Fruit fly (Drosophila melanogaster): ENCODE results near the gene r2d2.

r2d2 gene

dm6 chr2L:7827045-7828004 lies 27.4 kb downstream of the r2d2 start, which contains the start of the genes Rack1 and mts:
TSS of gene Rack1 (minus strand) at chr2L:7827315.
TSS of gene mts (plus strand) at chr2L:7827650.
- TF ChIP-seq Snoo (tag; optimal IDR thresholded peaks at IDR 0.05) = peak; percentile 86
- peak; percentile 63 for TF ChIP-seq Ets98B (GFP tag; IDR thresholded peaks at IDR 0.05)
- TF ChIP-seq CG15710 (tag; optimal IDR thresholded peaks at IDR 0.05) = peak; percentile 54
- peak; percentile 69 for TF ChIP-seq Pif1A (GFP tag; optimal IDR thresholded peaks at IDR 0.05)
- TF ChIP-seq CG8159 (tag; optimal IDR thresholded peaks at IDR 0.05) = peak; percentile 58
- no peak for TF ChIP-seq CG13204 (GFP tag; optimal IDR thresholded peaks at IDR 0.05)
- no peak for TF ChIP-seq CG14655 (GFP tag; optimal IDR thresholded peaks at IDR 0.05)
- peak; percentile 43 for TF ChIP-seq CG8301 (tag; optimal IDR thresholded peaks at IDR 0.05)
- TF ChIP-seq CG32121 (GFP tag; IDR thresholded peaks at IDR 0.05) = peak; percentile 34; the same call in 1 of the 2 replicates
- peak; percentile 42 for TF ChIP-seq gl (tag; optimal IDR thresholded peaks at IDR 0.05)
- peak; percentile 77 for TF ChIP-seq CG12605 (GFP tag; IDR thresholded peaks at IDR 0.05)
- TF ChIP-seq CG9948 (tag; optimal IDR thresholded peaks at IDR 0.05) = peak; percentile 20
- peak; percentile 25 for TF ChIP-seq CG17806 (tag; optimal IDR thresholded peaks at IDR 0.05)
- TF ChIP-seq D1 (tag; optimal IDR thresholded peaks at IDR 0.05) = no peak
- peak; percentile 43 for TF ChIP-seq Pif1B (GFP tag; optimal IDR thresholded peaks at IDR 0.05)
- TF ChIP-seq CG34367 (tag; optimal IDR thresholded peaks at IDR 0.05) = peak; percentile 65
- TF ChIP-seq fd96Ca (GFP tag; IDR thresholded peaks at IDR 0.05) = peak; percentile 41; the same call in 1 of the 3 replicates
- TF ChIP-seq rn (GFP tag; IDR thresholded peaks at IDR 0.05) = peak; percentile 43
- TF ChIP-seq CG10348 (GFP tag; IDR thresholded peaks at IDR 0.05) = no peak
- TF ChIP-seq CG4496 (GFP tag; IDR thresholded peaks at IDR 0.05) = peak; percentile 88

DNA sequence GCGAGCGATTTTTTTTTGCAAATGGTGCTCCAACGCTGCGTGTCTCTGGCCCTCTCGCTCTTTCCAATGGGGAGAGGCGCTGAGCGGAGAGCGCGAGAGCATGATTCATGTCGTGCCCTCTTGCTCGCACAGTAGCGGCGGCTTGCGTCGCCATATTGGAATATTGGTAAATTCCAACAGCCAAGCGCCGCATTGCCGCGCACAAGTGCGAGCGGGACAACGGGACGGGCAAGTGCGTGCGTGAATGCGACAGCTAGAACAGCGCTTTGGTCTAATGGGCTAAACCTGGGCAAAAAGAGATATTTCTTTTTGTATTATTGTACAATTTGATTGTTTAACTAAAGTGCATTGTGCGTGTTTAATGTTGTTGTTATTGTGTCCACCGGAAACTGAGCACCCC lies 28.3 kb downstream of the r2d2 start:
- peak; percentile 51 for TF ChIP-seq CG13204 (GFP tag; optimal IDR thresholded peaks at IDR 0.05)
- no peak for TF ChIP-seq CG12605 (GFP tag; IDR thresholded peaks at IDR 0.05)
- peak; percentile 73 for TF ChIP-seq CG4496 (GFP tag; IDR thresholded peaks at IDR 0.05)
- TF ChIP-seq CG8159 (tag; optimal IDR thresholded peaks at IDR 0.05) = peak; percentile 7
- no peak for TF ChIP-seq EcR (GFP tag; optimal IDR thresholded peaks at IDR 0.05)
- peak; percentile 34 for TF ChIP-seq CG15710 (tag; optimal IDR thresholded peaks at IDR 0.05)
- no peak for TF ChIP-seq CG9948 (tag; optimal IDR thresholded peaks at IDR 0.05)
- TF ChIP-seq D1 (tag; optimal IDR thresholded peaks at IDR 0.05) = no peak
- TF ChIP-seq Ets98B (GFP tag; IDR thresholded peaks at IDR 0.05) = peak; percentile 31
- no peak for TF ChIP-seq CG10348 (GFP tag; IDR thresholded peaks at IDR 0.05)
- TF ChIP-seq Snoo (tag; optimal IDR thresholded peaks at IDR 0.05) = peak; percentile 18
- TF ChIP-seq Pif1A (GFP tag; optimal IDR thresholded peaks at IDR 0.05) = no peak
- TF ChIP-seq CG8301 (tag; optimal IDR thresholded peaks at IDR 0.05) = peak; percentile 14
- TF ChIP-seq Pif1B (GFP tag; optimal IDR thresholded peaks at IDR 0.05) = peak; percentile 38
- TF ChIP-seq fd96Ca (GFP tag; IDR thresholded peaks at IDR 0.05) = peak; percentile 67
- TF ChIP-seq CG17806 (tag; optimal IDR thresholded peaks at IDR 0.05) = no peak
- TF ChIP-seq CG14655 (GFP tag; optimal IDR thresholded peaks at IDR 0.05) = peak; percentile 46
- TF ChIP-seq CG34367 (tag; optimal IDR thresholded peaks at IDR 0.05) = peak; percentile 15
- TF ChIP-seq gl (tag; optimal IDR thresholded peaks at IDR 0.05) = no peak
- TF ChIP-seq CG32121 (GFP tag; IDR thresholded peaks at IDR 0.05) = peak; percentile 60
- TF ChIP-seq rn (GFP tag; IDR thresholded peaks at IDR 0.05) = no peak

dm6 chr2L:7828901-7829300 lies 29.0 kb downstream of the r2d2 start:
- peak; percentile 64; the same call in 1 of the 2 replicates for TF ChIP-seq CG32121 (GFP tag; IDR thresholded peaks at IDR 0.05)
- TF ChIP-seq fd96Ca (GFP tag; IDR thresholded peaks at IDR 0.05) = 0 out of 3 replicates have a peak, but pooled peaks have one; percentile 14
- TF ChIP-seq CG14655 (GFP tag; optimal IDR thresholded peaks at IDR 0.05) = no peak
- TF ChIP-seq Pif1B (GFP tag; optimal IDR thresholded peaks at IDR 0.05) = no peak
- peak; percentile 47; the same call in 2 of the 3 replicates for TF ChIP-seq CG4496 (GFP tag; IDR thresholded peaks at IDR 0.05)

- TF ChIP-seq CG10348 (GFP tag; IDR thresholded peaks at IDR 0.05) (no peak), Pif1B (GFP tag; optimal IDR thresholded peaks at IDR 0.05) (no peak), CG9948 (tag; optimal IDR thresholded peaks at IDR 0.05) (peak; percentile 2)
These were observed 33.3 kb downstream of the r2d2 start for dm6 chr2L:7833238-7833637.

dm6 chr2L:7833650-7834049 lies 33.7 kb downstream of the r2d2 start:
- TF ChIP-seq CG8159 (tag; optimal IDR thresholded peaks at IDR 0.05) (no peak), EcR (GFP tag; optimal IDR thresholded peaks at IDR 0.05) (no peak), Snoo (tag; optimal IDR thresholded peaks at IDR 0.05) (no peak), CG8301 (tag; optimal IDR thresholded peaks at IDR 0.05) (no peak), Pif1B (GFP tag; optimal IDR thresholded peaks at IDR 0.05) (no peak), CG15710 (tag; optimal IDR thresholded peaks at IDR 0.05) (no peak), CG17806 (tag; optimal IDR thresholded peaks at IDR 0.05) (no peak), CG4496 (GFP tag; IDR thresholded peaks at IDR 0.05) (no peak), fd96Ca (GFP tag; IDR thresholded peaks at IDR 0.05) (no peak), Ets98B (GFP tag; IDR thresholded peaks at IDR 0.05) (no peak), CG34367 (tag; optimal IDR thresholded peaks at IDR 0.05) (no peak), CG12605 (GFP tag; IDR thresholded peaks at IDR 0.05) (no peak), CG13204 (GFP tag; optimal IDR thresholded peaks at IDR 0.05) (no peak)

dm6 chr2L:7838024-7838423 lies 38.1 kb downstream of the r2d2 start:
- no peak for TF ChIP-seq CG9948 (tag; optimal IDR thresholded peaks at IDR 0.05)
- TF ChIP-seq CG14655 (GFP tag; optimal IDR thresholded peaks at IDR 0.05) = no peak
